Worm (Caenorhabditis elegans) whole organism, L3 larva: Measurements from ENCODE around the gene clc-27.

Source experiments
- ama-1 ChIP-seq: fragments of 150-350 bp; optimal IDR thresholded peaks from 2 replicates; lab custom pipeline; 2018
- egl-27 ChIP-seq: sonication (generic microtip); optimal IDR thresholded peaks from 4 replicates; lab custom pipeline; 2017; ENCODE audit warnings: missing biosample characterization, missing genetic modification reagents, missing genetic modification characterization
- jun-1 ChIP-seq: fragments of 150-350 bp; optimal IDR thresholded peaks from 2 replicates; lab custom pipeline; 2014; ENCODE audit warnings: missing biosample characterization, missing genetic modification reagents, missing genetic modification characterization
- nhr-12 ChIP-seq: fragments of 150-350 bp; optimal IDR thresholded peaks from 2 replicates; lab custom pipeline; 2014; ENCODE audit warnings: missing biosample characterization, missing genetic modification characterization
- nhr-28 ChIP-seq: fragments of 150-350 bp; optimal IDR thresholded peaks from 2 replicates; lab custom pipeline; 2014; ENCODE audit warnings: missing biosample characterization, missing genetic modification characterization
- snpc-4 ChIP-seq: fragments of 150-350 bp; optimal IDR thresholded peaks from 2 replicates; lab custom pipeline; 2014; ENCODE audit warnings: missing biosample characterization, missing genetic modification characterization
- unc-39 ChIP-seq: sonication (generic microtip); optimal IDR thresholded peaks from 4 replicates; lab custom pipeline; 2017; ENCODE audit warnings: missing biosample characterization, missing genetic modification characterization

- TF ChIP-seq nhr-28 (tag; lab: Kevin White, UChicago): no peak
- no peak for TF ChIP-seq ama-1 (lab: Kevin White, UChicago)
- no peak for TF ChIP-seq nhr-12 (tag; lab: Kevin White, UChicago)
- no peak for TF ChIP-seq jun-1
- TF ChIP-seq unc-39 (tag; lab: Kevin White, UChicago): no peak
- TF ChIP-seq egl-27 (tag; lab: Kevin White, UChicago): no peak
- no peak for TF ChIP-seq snpc-4 (tag; lab: Kevin White, UChicago)
Observed at ce11 chrIII:970928-971327, 37.3 kb upstream of the clc-27 start.
